Fruit fly (Drosophila melanogaster) whole organism, prepupa: Measurements from ENCODE around the gene CG15221.

Experiments used
- Blimp-1 ChIP-seq: fragments of 200-800 bp; sonication (Bioruptor generic); optimal IDR thresholded peaks from 3 replicates; lab custom pipeline; 2017; ENCODE audit warnings: missing biosample characterization, missing genetic modification characterization, mild to moderate bottlenecking, moderate library complexity, missing genetic modification reagents
- CG10669 ChIP-seq: fragments of 200-800 bp; sonication (Bioruptor generic); optimal IDR thresholded peaks from 3 replicates; lab custom pipeline; 2018; ENCODE audit warnings: missing biosample characterization, mild to moderate bottlenecking, missing genetic modification characterization, moderate library complexity
- CG11294 ChIP-seq: fragments of 200-800 bp; sonication (Bioruptor generic); IDR thresholded peaks from 2 replicates; pipeline ENCODE4 v1.3.6; 2022; ENCODE audit warnings: missing biosample characterization, missing genetic modification characterization
- CG11762 ChIP-seq: fragments of 200-800 bp; sonication (Bioruptor generic); optimal IDR thresholded peaks from 3 replicates; lab custom pipeline; 2016; ENCODE audit warnings: missing biosample characterization, missing genetic modification characterization; ENCODE audit not compliant: insufficient read depth
- CG11902 ChIP-seq: fragments of 200-800 bp; sonication (Bioruptor generic); optimal IDR thresholded peaks from 3 replicates; lab custom pipeline; 2016; ENCODE audit warnings: missing biosample characterization, missing genetic modification characterization
- CG15336 ChIP-seq: fragments of 200-800 bp; sonication (Bioruptor generic); IDR thresholded peaks from 2 replicates; pipeline ENCODE4 v1.3.6; 2022; ENCODE audit warnings: missing biosample characterization, missing genetic modification characterization
- CG1621 ChIP-seq: fragments of 200-800 bp; sonication (Bioruptor generic); optimal IDR thresholded peaks from 3 replicates; lab custom pipeline; 2018; ENCODE audit warnings: missing biosample characterization, mild to moderate bottlenecking, missing genetic modification characterization
- CG16779 ChIP-seq: fragments of 200-800 bp; sonication (Bioruptor generic); optimal IDR thresholded peaks from 3 replicates; lab custom pipeline; 2017; ENCODE audit warnings: missing biosample characterization, mild to moderate bottlenecking, missing genetic modification characterization
- CG3032 ChIP-seq: fragments of 200-800 bp; optimal IDR thresholded peaks from 2 replicates; lab custom pipeline; 2019; ENCODE audit warnings: missing biosample characterization, mild to moderate bottlenecking, missing genetic modification characterization, moderate library complexity
- CG31627 ChIP-seq: fragments of 200-800 bp; sonication (Bioruptor generic); optimal IDR thresholded peaks from 3 replicates; lab custom pipeline; 2016; ENCODE audit warnings: missing biosample characterization, missing genetic modification characterization
- CG32006 ChIP-seq: fragments of 200-800 bp; sonication (Bioruptor generic); optimal IDR thresholded peaks from 3 replicates; lab custom pipeline; 2017; ENCODE audit warnings: missing biosample characterization, mild to moderate bottlenecking, missing genetic modification characterization
- CG34406 ChIP-seq: fragments of 200-800 bp; sonication (Bioruptor generic); optimal IDR thresholded peaks from 3 replicates; lab custom pipeline; 2016; ENCODE audit warnings: missing biosample characterization, missing genetic modification characterization
- CG3919 ChIP-seq: fragments of 200-800 bp; sonication (Bioruptor generic); optimal IDR thresholded peaks from 3 replicates; lab custom pipeline; 2016; ENCODE audit warnings: missing biosample characterization, missing genetic modification characterization
- CG4318 ChIP-seq: fragments of 200-800 bp; sonication (Bioruptor generic); optimal IDR thresholded peaks from 3 replicates; lab custom pipeline; 2017; ENCODE audit warnings: missing biosample characterization, mild to moderate bottlenecking, missing genetic modification characterization
- CG6163 ChIP-seq: fragments of 200-800 bp; sonication (Bioruptor generic); IDR thresholded peaks from 3 replicates; pipeline ENCODE4 v1.3.6; 2022; ENCODE audit warnings: missing biosample characterization, missing genetic modification characterization
- CG6276 ChIP-seq: fragments of 200-800 bp; sonication (Bioruptor generic); optimal IDR thresholded peaks from 2 replicates; lab custom pipeline; 2017; ENCODE audit warnings: missing biosample characterization, mild to moderate bottlenecking, missing genetic modification characterization
- CG6792 ChIP-seq: fragments of 200-800 bp; sonication (Bioruptor generic); optimal IDR thresholded peaks from 3 replicates; lab custom pipeline; 2016; ENCODE audit warnings: missing biosample characterization, missing genetic modification characterization
- CG6808 ChIP-seq: fragments of 200-800 bp; sonication (Bioruptor generic); optimal IDR thresholded peaks from 3 replicates; lab custom pipeline; 2017; ENCODE audit warnings: missing biosample characterization, missing genetic modification characterization, mild to moderate bottlenecking, moderate library complexity, missing genetic modification reagents
- CG7368 ChIP-seq: fragments of 200-800 bp; sonication (Bioruptor generic); optimal IDR thresholded peaks from 3 replicates; lab custom pipeline; 2016; ENCODE audit warnings: missing biosample characterization, missing genetic modification characterization
- CG8119 ChIP-seq: fragments of 200-800 bp; sonication (Bioruptor generic); IDR thresholded peaks from 3 replicates; pipeline ENCODE4 v1.3.6; 2022; ENCODE audit warnings: missing biosample characterization, missing genetic modification characterization
- CG8319 ChIP-seq: fragments of 200-800 bp; sonication (Bioruptor generic); optimal IDR thresholded peaks from 3 replicates; lab custom pipeline; 2016; ENCODE audit warnings: missing biosample characterization, missing genetic modification characterization
- CG8632 ChIP-seq: fragments of 200-800 bp; sonication (Bioruptor generic); optimal IDR thresholded peaks from 3 replicates; lab custom pipeline; 2016; ENCODE audit warnings: missing biosample characterization, missing genetic modification characterization
- Eip75B ChIP-seq: fragments of 200-800 bp; sonication (Bioruptor generic); optimal IDR thresholded peaks from 3 replicates; lab custom pipeline; 2016; ENCODE audit warnings: missing biosample characterization, missing genetic modification characterization
- Eip78C ChIP-seq: fragments of 200-800 bp; sonication (Bioruptor generic); peaks from one replicate; lab custom pipeline; 2016; ENCODE audit warnings: missing biosample characterization, missing genetic modification characterization
- Eip93F ChIP-seq: fragments of 200-800 bp; sonication (Bioruptor generic); optimal IDR thresholded peaks from 2 replicates; lab custom pipeline; 2016; ENCODE audit warnings: missing biosample characterization, mild to moderate bottlenecking, missing genetic modification characterization
- Gug ChIP-seq: fragments of 200-800 bp; sonication (Bioruptor generic); IDR thresholded peaks from 2 replicates; pipeline ENCODE4 v1.3.6; 2022; ENCODE audit warnings: missing biosample characterization, missing genetic modification characterization
- Hr38 ChIP-seq: sonication (Bioruptor generic); optimal IDR thresholded peaks from 2 replicates; lab custom pipeline; 2016; ENCODE audit warnings: missing biosample characterization, missing genetic modification characterization
- Hr39 ChIP-seq: fragments of 200-800 bp; sonication (Bioruptor generic); optimal IDR thresholded peaks from 2 replicates; lab custom pipeline; 2016; ENCODE audit warnings: missing biosample characterization, missing genetic modification characterization
- Hr4 ChIP-seq: fragments of 200-800 bp; sonication (Bioruptor generic); optimal IDR thresholded peaks from 3 replicates; lab custom pipeline; 2016; ENCODE audit warnings: missing biosample characterization, missing genetic modification characterization
- Lpt ChIP-seq: fragments of 200-800 bp; sonication (Bioruptor generic); optimal IDR thresholded peaks from 3 replicates; lab custom pipeline; 2016; ENCODE audit warnings: missing biosample characterization, missing genetic modification characterization
- Met ChIP-seq: fragments of 200-800 bp; sonication (Bioruptor generic); optimal IDR thresholded peaks from 3 replicates; lab custom pipeline; 2016; ENCODE audit warnings: missing biosample characterization, missing genetic modification characterization
- OdsH ChIP-seq: fragments of 200-800 bp; sonication (Bioruptor generic); optimal IDR thresholded peaks from 3 replicates; lab custom pipeline; 2016; ENCODE audit warnings: missing biosample characterization, missing genetic modification characterization
- Smox ChIP-seq: fragments of 200-800 bp; sonication (Bioruptor generic); optimal IDR thresholded peaks from 3 replicates; lab custom pipeline; 2016; ENCODE audit warnings: missing biosample characterization, missing genetic modification characterization
- Sox102F ChIP-seq: fragments of 200-800 bp; sonication (Bioruptor generic); optimal IDR thresholded peaks from 2 replicates; lab custom pipeline; 2016; ENCODE audit warnings: missing biosample characterization, mild to moderate bottlenecking, missing genetic modification characterization
- Sox14 ChIP-seq: fragments of 200-800 bp; sonication (Bioruptor generic); optimal IDR thresholded peaks from 3 replicates; lab custom pipeline; 2016; ENCODE audit warnings: missing biosample characterization, missing genetic modification characterization
- Sox15 ChIP-seq: fragments of 200-800 bp; sonication (Bioruptor generic); optimal IDR thresholded peaks from 3 replicates; lab custom pipeline; 2016; ENCODE audit warnings: missing biosample characterization, missing genetic modification characterization
- achi ChIP-seq: fragments of 200-800 bp; sonication (Bioruptor generic); optimal IDR thresholded peaks from 3 replicates; lab custom pipeline; 2016; ENCODE audit warnings: missing biosample characterization, missing genetic modification characterization
- cyc ChIP-seq: fragments of 200-800 bp; sonication (Bioruptor generic); optimal IDR thresholded peaks from 3 replicates; lab custom pipeline; 2016; ENCODE audit warnings: missing biosample characterization, missing genetic modification characterization
- eg ChIP-seq: fragments of 200-800 bp; sonication (Bioruptor generic); IDR thresholded peaks from 3 replicates; pipeline ENCODE4 v1.3.6; 2022; ENCODE audit warnings: missing biosample characterization, missing genetic modification characterization
- fd59A ChIP-seq: fragments of 200-800 bp; sonication (Bioruptor generic); optimal IDR thresholded peaks from 2 replicates; lab custom pipeline; 2017; ENCODE audit warnings: missing biosample characterization, mild to moderate bottlenecking, missing genetic modification characterization, missing genetic modification reagents
- fd85E ChIP-seq: fragments of 200-800 bp; sonication (Bioruptor generic); optimal IDR thresholded peaks from 3 replicates; lab custom pipeline; 2016; ENCODE audit warnings: missing biosample characterization, missing genetic modification characterization
- lz ChIP-seq: fragments of 200-800 bp; sonication (Bioruptor generic); optimal IDR thresholded peaks from 3 replicates; lab custom pipeline; 2016; ENCODE audit warnings: missing biosample characterization, missing genetic modification characterization
- net ChIP-seq: fragments of 200-800 bp; sonication (Bioruptor generic); optimal IDR thresholded peaks from 3 replicates; lab custom pipeline; 2016; ENCODE audit warnings: missing biosample characterization, missing genetic modification characterization
- pdm3 ChIP-seq: fragments of 200-800 bp; sonication (Bioruptor generic); optimal IDR thresholded peaks from 3 replicates; lab custom pipeline; 2016; ENCODE audit warnings: missing biosample characterization, missing genetic modification characterization
- salr ChIP-seq, 2 experiments: fragments of 200-800 bp; sonication (Bioruptor generic); optimal IDR thresholded peaks; 3 replicates each; lab custom pipeline; 2016 to 2018; ENCODE audit warnings: missing biosample characterization in 2 of 2, missing genetic modification characterization in 2 of 2, mild to moderate bottlenecking in 1 of 2
- spab ChIP-seq: fragments of 200-800 bp; sonication (Bioruptor generic); optimal IDR thresholded peaks from 2 replicates; lab custom pipeline; 2017; ENCODE audit warnings: missing biosample characterization, mild to moderate bottlenecking, missing genetic modification characterization, missing genetic modification reagents
- ss ChIP-seq, 2 experiments: fragments of 200-800 bp; sonication (Bioruptor generic); optimal IDR thresholded peaks; 2 replicates in 1 of 2; 3 replicates in 1 of 2; lab custom pipeline; 2017 to 2018; ENCODE audit warnings: mild to moderate bottlenecking in 2 of 2, missing biosample characterization in 2 of 2, missing genetic modification characterization in 2 of 2, moderate library complexity in 1 of 2
- svp ChIP-seq: fragments of 200-800 bp; sonication (Bioruptor generic); peaks from one replicate; lab custom pipeline; 2016; ENCODE audit warnings: missing biosample characterization, missing genetic modification characterization
- topi ChIP-seq: fragments of 200-800 bp; sonication (Bioruptor generic); optimal IDR thresholded peaks from 3 replicates; lab custom pipeline; 2016; ENCODE audit warnings: missing biosample characterization, missing genetic modification characterization
- vri ChIP-seq: fragments of 200-800 bp; sonication (Bioruptor generic); optimal IDR thresholded peaks from 3 replicates; lab custom pipeline; 2016; ENCODE audit warnings: missing biosample characterization, mild to moderate bottlenecking, missing genetic modification characterization

The CG15221 gene

DNA sequence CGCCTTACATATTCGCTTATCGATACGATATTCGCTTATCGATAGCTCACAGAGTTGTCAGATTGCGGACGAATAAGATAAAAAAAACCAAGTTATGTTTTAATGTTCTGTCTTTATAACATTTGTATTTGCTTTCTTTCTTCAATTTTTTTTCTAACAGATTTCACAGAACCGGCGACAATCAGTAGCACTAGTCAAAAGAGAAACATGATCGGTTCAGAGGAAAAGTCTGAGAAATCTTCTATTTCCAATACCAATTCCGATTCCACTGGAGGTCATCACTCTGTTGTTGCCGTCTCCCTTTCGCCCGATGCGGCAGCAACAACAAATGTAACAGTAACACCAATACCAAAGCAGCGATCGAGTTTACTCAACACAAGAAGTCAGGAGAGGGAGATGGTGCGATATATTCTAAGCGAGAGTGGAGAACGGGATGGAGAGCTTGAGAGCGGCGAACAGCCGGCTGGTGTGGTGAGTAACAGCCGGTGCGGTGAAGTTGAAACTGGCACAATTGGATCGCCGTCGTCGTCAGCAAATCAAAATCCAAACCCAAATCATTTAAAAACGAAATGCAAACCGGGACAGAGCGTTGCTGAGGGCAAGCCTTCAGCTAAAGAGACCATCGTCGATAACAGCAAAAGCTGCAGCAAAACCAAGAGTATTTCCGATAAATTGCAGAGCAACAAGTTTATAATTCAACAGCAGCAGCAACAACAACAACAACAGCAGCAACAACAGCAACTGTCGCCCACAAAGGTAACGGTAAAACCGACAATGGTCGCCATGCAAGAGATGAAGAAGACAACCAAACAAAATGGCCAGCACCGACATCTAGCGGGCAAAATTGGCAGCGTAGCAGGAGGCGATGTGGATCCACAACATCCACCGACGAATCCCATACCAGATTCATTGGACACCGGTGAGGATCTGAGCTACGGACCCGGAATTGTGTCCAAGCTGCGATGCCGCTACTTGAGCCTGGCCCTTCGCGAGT, 42.2 kb upstream of the CG15221 start:
- TF ChIP-seq Sox14 (GFP tag; lab: Kevin White, UChicago) (peak; percentile 74), CG7368 (GFP tag; lab: Kevin White, UChicago) (peak; percentile 28), CG1621 (tag; lab: Kevin White, UChicago) (peak; percentile 14), Gug (GFP tag; lab: Robert Waterston, UW) (peak; percentile 28; the same call in 1 of the 2 replicates), pdm3 (peak; percentile 73), ss (GFP tag; optimal IDR thresholded peaks at IDR 0.05; lab: Kevin White, UChicago) (peak; percentile 54 to 76), CG8119 (GFP tag; lab: Robert Waterston, UW) (peak; percentile 55), Blimp-1 (GFP tag; lab: Kevin White, UChicago) (peak; percentile 28), CG34406 (peak; percentile 40), Eip93F (GFP tag; lab: Kevin White, UChicago) (peak; percentile 16), net (GFP tag; lab: Kevin White, UChicago) (peak; percentile 56), Hr39 (GFP tag; lab: Kevin White, UChicago) (peak; percentile 78), CG15336 (GFP tag; lab: Robert Waterston, UW) (peak; percentile 41), CG6163 (GFP tag; lab: Robert Waterston, UW) (peak; percentile 15; the same call in 2 of the 3 replicates), CG4318 (no peak), CG31627 (GFP tag; lab: Kevin White, UChicago) (peak; percentile 76), Met (no peak), CG8319 (GFP tag; lab: Kevin White, UChicago) (peak; percentile 27), fd85E (GFP tag; lab: Kevin White, UChicago) (peak; percentile 33), CG3032 (tag; lab: Kevin White, UChicago) (peak; percentile 52), CG3919 (GFP tag; lab: Kevin White, UChicago) (peak; percentile 58), CG16779 (tag; lab: Kevin White, UChicago) (peak; percentile 36), CG6276 (GFP tag; lab: Kevin White, UChicago) (peak; percentile 57), cyc (GFP tag; lab: Kevin White, UChicago) (peak; percentile 71), OdsH (peak; percentile 58), topi (peak; percentile 72), spab (GFP tag; lab: Kevin White, UChicago) (peak; percentile 37), Hr38 (no peak), fd59A (GFP tag; lab: Kevin White, UChicago) (no peak), lz (GFP tag; lab: Kevin White, UChicago) (peak; percentile 77), Hr4 (peak; percentile 60), Eip75B (GFP tag; lab: Kevin White, UChicago) (peak; percentile 54), CG11762 (GFP tag; lab: Kevin White, UChicago) (no peak), CG11294 (GFP tag; lab: Robert Waterston, UW) (no peak), CG8632 (GFP tag; lab: Kevin White, UChicago) (peak; percentile 58), Smox (GFP tag; lab: Kevin White, UChicago) (peak; percentile 76), achi (GFP tag; lab: Kevin White, UChicago) (peak; percentile 49), CG10669 (GFP tag; lab: Kevin White, UChicago) (peak; percentile 47), CG6792 (GFP tag; lab: Kevin White, UChicago) (peak; percentile 45), CG32006 (peak; percentile 53), eg (GFP tag; lab: Robert Waterston, UW) (peak; percentile 63; the same call in 2 of the 3 replicates), salr (GFP tag; optimal IDR thresholded peaks at IDR 0.05; lab: Kevin White, UChicago) (peak in 1 of 2 experiments; percentile 11), Lpt (GFP tag; lab: Kevin White, UChicago) (peak; percentile 45), Sox102F (GFP tag; lab: Kevin White, UChicago) (peak; percentile 68), vri (GFP tag; lab: Kevin White, UChicago) (peak; percentile 81), Sox15 (peak; percentile 45), CG6808 (GFP tag; lab: Kevin White, UChicago) (peak; percentile 46), svp (GFP tag; lab: Kevin White, UChicago) (peak; percentile 98), Eip78C (GFP tag; lab: Kevin White, UChicago) (peak; percentile 81), CG11902 (GFP tag; lab: Kevin White, UChicago) (peak; percentile 55)
